Worm (Caenorhabditis elegans) whole organism, L4 larva: ENCODE data around the gene F35A5.1.

Experiments
- ama-1 ChIP-seq: fragments of 150-350 bp; optimal IDR thresholded peaks from 2 replicates; lab custom pipeline; 2014; ENCODE audit warnings: inconsistent platforms, mixed read lengths
- lin-39 ChIP-seq: fragments of 150-350 bp; optimal IDR thresholded peaks from 2 replicates; lab custom pipeline; 2014; ENCODE audit warnings: missing biosample characterization, missing genetic modification reagents, missing genetic modification characterization
- snpc-4 ChIP-seq: fragments of 150-350 bp; optimal IDR thresholded peaks from 2 replicates; lab custom pipeline; 2014; ENCODE audit warnings: missing biosample characterization, missing genetic modification characterization
- ztf-11 ChIP-seq: fragments of 150-350 bp; optimal IDR thresholded peaks from 2 replicates; lab custom pipeline; 2014; ENCODE audit warnings: missing biosample characterization, missing genetic modification characterization

ce11 chrX:3827311-3827710 is 20.0 kb downstream of the F35A5.1 start:
- TF ChIP-seq ama-1 (no peak), snpc-4 (tag; lab: Kevin White, UChicago) (no peak), lin-39 (tag; lab: Kevin White, UChicago) (no peak), ztf-11 (tag; lab: Kevin White, UChicago) (no peak)
